Fruit fly (Drosophila melanogaster): ENCODE data around the gene CG32533.

The CG32533 gene

dm6 chrX:19494285-19494684 lies 15.1 kb upstream of the CG32533 start, which contains the start of gene CG12204 (continued):
- TF ChIP-seq NC2β (GFP tag; optimal IDR thresholded peaks at IDR 0.05) (no peak), gfzf (GFP tag; optimal IDR thresholded peaks at IDR 0.05) (no peak), CG3163 (GFP tag; optimal IDR thresholded peaks at IDR 0.05) (no peak), sug (tag; optimal IDR thresholded peaks at IDR 0.05) (no peak), CG42726 (GFP tag; IDR thresholded peaks at IDR 0.05; ENCODE audit: partially characterized antibody) (no peak), bab2 (GFP tag; optimal IDR thresholded peaks at IDR 0.05) (peak; percentile 15), CG11695 (GFP tag; IDR thresholded peaks at IDR 0.05) (no peak), stwl (tag; optimal IDR thresholded peaks at IDR 0.05) (peak; percentile 70), Dip2 (GFP tag; IDR thresholded peaks at IDR 0.05) (no peak), CG8765 (GFP tag; IDR thresholded peaks at IDR 0.05) (no peak), Taf1 (GFP tag; IDR thresholded peaks at IDR 0.05) (no peak), dimm (GFP tag; IDR thresholded peaks at IDR 0.05) (no peak), CG8089 (GFP tag; optimal IDR thresholded peaks at IDR 0.05) (no peak), ken (GFP tag; IDR thresholded peaks at IDR 0.05) (0 out of 3 replicates have a peak, but pooled peaks have one; percentile 41), E2f2 (GFP tag; IDR thresholded peaks at IDR 0.05) (peak; percentile 14; the same call in 1 of the 2 replicates), az2 (GFP tag; optimal IDR thresholded peaks at IDR 0.05) (no peak), CG12659 (GFP tag; optimal IDR thresholded peaks at IDR 0.05) (peak; percentile 22), slbo (GFP tag; IDR thresholded peaks at IDR 0.05) (0 out of 2 replicates have a peak, but pooled peaks have one; percentile 24), CG32532 (GFP tag; IDR thresholded peaks at IDR 0.05) (peak; percentile 52), jing (GFP tag; optimal IDR thresholded peaks at IDR 0.05) (no peak), CG4854 (GFP tag; optimal IDR thresholded peaks at IDR 0.05) (no peak), CG14667 (GFP tag; IDR thresholded peaks at IDR 0.05) (no peak), Sox100B (GFP tag; optimal IDR thresholded peaks at IDR 0.05) (no peak), CG13775 (GFP tag; optimal IDR thresholded peaks at IDR 0.05) (peak; percentile 11), hbn (GFP tag; IDR thresholded peaks at IDR 0.05; ENCODE audit: partially characterized antibody) (no peak), B-H2 (GFP tag; optimal IDR thresholded peaks at IDR 0.05) (no peak), CG15011 (GFP tag; optimal IDR thresholded peaks at IDR 0.05) (no peak), Aef1 (GFP tag; IDR thresholded peaks at IDR 0.05) (no peak), MESR4 (GFP tag; optimal IDR thresholded peaks at IDR 0.05) (peak; percentile 39), lov (optimal IDR thresholded peaks at IDR 0.05) (no peak), lov (GFP tag; IDR thresholded peaks at IDR 0.05) (no peak), Jarid2 (GFP tag; optimal IDR thresholded peaks at IDR 0.05) (no peak), Hand (GFP tag; optimal IDR thresholded peaks at IDR 0.05) (no peak), scrt (GFP tag; optimal IDR thresholded peaks at IDR 0.05) (no peak), CG34224 (GFP tag; IDR thresholded peaks at IDR 0.05; ENCODE audit: partially characterized antibody) (no peak), lola (GFP tag; optimal IDR thresholded peaks at IDR 0.05) (no peak), insv (GFP tag; optimal IDR thresholded peaks at IDR 0.05) (peak in 1 of 2 experiments; percentile 11), Atf-2 (GFP tag; optimal IDR thresholded peaks at IDR 0.05) (no peak), gro (GFP tag; optimal IDR thresholded peaks at IDR 0.05) (no peak), Hr3 (GFP tag; optimal IDR thresholded peaks at IDR 0.05) (no peak), vfl (GFP tag; optimal IDR thresholded peaks at IDR 0.05) (no peak), Xrp1 (GFP tag; IDR thresholded peaks at IDR 0.05) (no peak), Elba2 (GFP tag; optimal IDR thresholded peaks at IDR 0.05) (no peak), CG16863 (GFP tag; optimal IDR thresholded peaks at IDR 0.05) (peak; percentile 28), CG6254 (GFP tag; optimal IDR thresholded peaks at IDR 0.05) (no peak), Rfx (GFP tag; IDR thresholded peaks at IDR 0.05) (peak; percentile 50), unpg (GFP tag; optimal IDR thresholded peaks at IDR 0.05) (no peak), CG33557 (GFP tag; optimal IDR thresholded peaks at IDR 0.05) (no peak), Fer1 (GFP tag; optimal IDR thresholded peaks at IDR 0.05) (peak; percentile 4), CG1792 (GFP tag; optimal IDR thresholded peaks at IDR 0.05) (no peak), Drgx (GFP tag; IDR thresholded peaks at IDR 0.05) (0 out of 2 replicates have a peak, but pooled peaks have one; percentile 28), CG17829 (tag; optimal IDR thresholded peaks at IDR 0.05) (no peak)
